Fruit fly (Drosophila melanogaster) whole organism, embryonic: ENCODE data around the gene CG14915.

ENCODE experiments used
- Antp ChIP-seq: fragments of 200-800 bp; sonication (Bioruptor generic); optimal IDR thresholded peaks from 3 replicates; lab custom pipeline; 2016; ENCODE audit warnings: missing biosample characterization, missing genetic modification characterization
- CG10366 ChIP-seq: fragments of 200-800 bp; sonication (Bioruptor generic); IDR thresholded peaks from 2 replicates; pipeline ENCODE4 v1.3.6; 2022; ENCODE audit warnings: missing biosample characterization, missing genetic modification characterization
- CG11247 ChIP-seq: fragments of 200-800 bp; sonication (Bioruptor generic); IDR thresholded peaks from 2 replicates; pipeline ENCODE4 v1.3.6; 2022; ENCODE audit warnings: missing biosample characterization, missing genetic modification characterization
- CG11696 ChIP-seq: fragments of 200-800 bp; sonication (Bioruptor generic); IDR thresholded peaks from 2 replicates; pipeline ENCODE4 v1.3.6; 2022; ENCODE audit warnings: missing biosample characterization, missing genetic modification characterization
- CG12659 ChIP-seq: fragments of 200-800 bp; sonication (Bioruptor generic); optimal IDR thresholded peaks from 3 replicates; lab custom pipeline; 2017; ENCODE audit warnings: mild to moderate bottlenecking, missing biosample characterization, missing genetic modification reagents, missing genetic modification characterization
- CG12744 ChIP-seq: fragments of 200-800 bp; sonication (Bioruptor generic); optimal IDR thresholded peaks from 2 replicates; lab custom pipeline; 2016; ENCODE audit warnings: missing biosample characterization, missing genetic modification characterization
- CG14050 ChIP-seq: fragments of 200-800 bp; sonication (Bioruptor generic); IDR thresholded peaks from 3 replicates; pipeline ENCODE4 v1.3.6; 2022; ENCODE audit warnings: missing biosample characterization, missing genetic modification characterization
- CG14441 ChIP-seq: fragments of 200-800 bp; sonication (Bioruptor generic); IDR thresholded peaks from 2 replicates; pipeline ENCODE4 v1.3.6; 2022; ENCODE audit warnings: missing biosample characterization, missing genetic modification characterization
- CG14965 ChIP-seq: fragments of 200-800 bp; sonication (Bioruptor generic); optimal IDR thresholded peaks from 2 replicates; lab custom pipeline; 2016; ENCODE audit warnings: missing biosample characterization, missing genetic modification characterization, borderline replicate concordance
- CG15269 ChIP-seq: fragments of 200-800 bp; sonication (Bioruptor generic); optimal IDR thresholded peaks from 2 replicates; lab custom pipeline; 2018; ENCODE audit warnings: missing biosample characterization, mild to moderate bottlenecking, missing genetic modification characterization, moderate library complexity
- CG1603 ChIP-seq: fragments of 200-800 bp; sonication (Bioruptor generic); optimal IDR thresholded peaks from 2 replicates; lab custom pipeline; 2019; ENCODE audit warnings: missing biosample characterization, mild to moderate bottlenecking, missing genetic modification characterization, moderate library complexity
- CG16815 ChIP-seq: fragments of 200-800 bp; sonication (Bioruptor generic); optimal IDR thresholded peaks from 3 replicates; lab custom pipeline; 2017; ENCODE audit warnings: missing biosample characterization, mild to moderate bottlenecking, missing genetic modification characterization
- CG31388 ChIP-seq: fragments of 200-800 bp; sonication (Bioruptor generic); optimal IDR thresholded peaks from 2 replicates; lab custom pipeline; 2016; ENCODE audit warnings: missing biosample characterization, missing genetic modification characterization
- CG31441 ChIP-seq: fragments of 200-800 bp; sonication (Bioruptor generic); IDR thresholded peaks from 2 replicates; pipeline ENCODE4 v1.3.6; 2022; ENCODE audit warnings: missing biosample characterization, missing genetic modification characterization
- CG34422 ChIP-seq: fragments of 200-800 bp; sonication (Bioruptor generic); IDR thresholded peaks from 3 replicates; pipeline ENCODE4 v1.3.6; 2022; ENCODE audit warnings: missing biosample characterization, missing genetic modification characterization
- CG3995 ChIP-seq: fragments of 200-800 bp; sonication (Bioruptor generic); optimal IDR thresholded peaks from 3 replicates; lab custom pipeline; 2016; ENCODE audit warnings: missing biosample characterization, missing genetic modification characterization
- CG4707 ChIP-seq: fragments of 200-800 bp; sonication (Bioruptor generic); optimal IDR thresholded peaks from 2 replicates; lab custom pipeline; 2018; ENCODE audit warnings: missing biosample characterization, mild to moderate bottlenecking, missing genetic modification characterization, moderate library complexity
- CG6689 ChIP-seq: fragments of 200-800 bp; sonication (Bioruptor generic); IDR thresholded peaks from 2 replicates; pipeline ENCODE4 v1.3.6; 2022; ENCODE audit warnings: missing biosample characterization, missing genetic modification characterization
- CG7357 ChIP-seq: fragments of 200-800 bp; sonication (Bioruptor generic); IDR thresholded peaks from 3 replicates; pipeline ENCODE4 v1.3.6; 2022; ENCODE audit warnings: missing biosample characterization, missing genetic modification characterization
- CG9797 ChIP-seq: fragments of 200-800 bp; sonication (Bioruptor generic); optimal IDR thresholded peaks from 3 replicates; lab custom pipeline; 2018; ENCODE audit warnings: missing biosample characterization, mild to moderate bottlenecking, missing genetic modification characterization
- D19A ChIP-seq: fragments of 200-800 bp; optimal IDR thresholded peaks from 3 replicates; lab custom pipeline; 2019; ENCODE audit warnings: missing biosample characterization, mild to moderate bottlenecking, missing genetic modification characterization, moderate library complexity
- Deaf1 ChIP-seq: fragments of 200-800 bp; optimal IDR thresholded peaks from 3 replicates; lab custom pipeline; 2019; ENCODE audit warnings: missing biosample characterization, mild to moderate bottlenecking, missing genetic modification characterization, moderate library complexity
- Dp ChIP-seq: fragments of 200-800 bp; sonication (Bioruptor generic); optimal IDR thresholded peaks from 2 replicates; lab custom pipeline; 2018; ENCODE audit warnings: missing biosample characterization, mild to moderate bottlenecking, missing genetic modification characterization, moderate library complexity
- Drgx ChIP-seq: fragments of 200-800 bp; sonication (Bioruptor generic); IDR thresholded peaks from 2 replicates; pipeline ENCODE4 v1.3.6; 2022; ENCODE audit warnings: missing biosample characterization, missing genetic modification characterization
- Hand ChIP-seq: fragments of 200-800 bp; sonication (Bioruptor generic); optimal IDR thresholded peaks from 2 replicates; lab custom pipeline; 2017; ENCODE audit warnings: mild to moderate bottlenecking, missing biosample characterization, missing genetic modification reagents, missing genetic modification characterization
- Hmx ChIP-seq: fragments of 200-800 bp; sonication (Bioruptor generic); optimal IDR thresholded peaks from 2 replicates; lab custom pipeline; 2016; ENCODE audit warnings: missing biosample characterization, missing genetic modification characterization
- MBD-R2 ChIP-seq: fragments of 200-800 bp; sonication (Bioruptor generic); IDR thresholded peaks from 2 replicates; pipeline ENCODE4 v1.3.6; 2022; ENCODE audit warnings: missing biosample characterization, missing genetic modification characterization
- NK7.1 ChIP-seq: fragments of 200-800 bp; sonication (Bioruptor generic); optimal IDR thresholded peaks from 3 replicates; lab custom pipeline; 2016; ENCODE audit warnings: missing biosample characterization, missing genetic modification characterization
- Sry-β ChIP-seq: fragments of 200-800 bp; sonication (Bioruptor generic); optimal IDR thresholded peaks from 2 replicates; lab custom pipeline; 2018; ENCODE audit warnings: missing biosample characterization, mild to moderate bottlenecking, missing genetic modification characterization, moderate library complexity
- Taf1 ChIP-seq: fragments of 200-800 bp; sonication (Bioruptor generic); IDR thresholded peaks from 2 replicates; pipeline ENCODE4 v1.3.6; 2022; ENCODE audit warnings: missing biosample characterization, missing genetic modification characterization
- YL-1 ChIP-seq: fragments of 200-800 bp; sonication (Bioruptor generic); optimal IDR thresholded peaks from 3 replicates; lab custom pipeline; 2017; ENCODE audit warnings: missing biosample characterization, mild to moderate bottlenecking, missing genetic modification characterization
- aop ChIP-seq: fragments of 200-800 bp; sonication (Bioruptor generic); IDR thresholded peaks from 2 replicates; pipeline ENCODE4 v1.3.6; 2022; ENCODE audit warnings: missing biosample characterization, missing genetic modification characterization
- ase ChIP-seq: fragments of 200-800 bp; sonication (Bioruptor generic); IDR thresholded peaks from 3 replicates; pipeline ENCODE4 v1.3.6; 2022; ENCODE audit warnings: missing biosample characterization, missing genetic modification characterization
- dm ChIP-seq: fragments of 200-800 bp; sonication (Bioruptor generic); optimal IDR thresholded peaks from 3 replicates; lab custom pipeline; 2016; ENCODE audit warnings: missing biosample characterization, missing genetic modification characterization
- en ChIP-seq: fragments of 200-800 bp; sonication (Bioruptor generic); optimal IDR thresholded peaks from 2 replicates; lab custom pipeline; 2016; ENCODE audit warnings: missing biosample characterization, missing genetic modification characterization
- esg ChIP-seq: fragments of 200-800 bp; sonication (Bioruptor generic); conservative IDR thresholded peaks from 2 replicates; pipeline ENCODE4 v1.3.6; 2022; ENCODE audit warnings: missing biosample characterization, missing genetic modification characterization
- eve ChIP-seq, 2 experiments: fragments of >200 bp; optimal IDR thresholded peaks; 2 replicates each; lab custom pipeline; 2017; ENCODE audit warnings: missing biosample characterization in 2 of 2, missing genetic modification characterization in 2 of 2
- gcm ChIP-seq: fragments of 200-800 bp; sonication (Bioruptor generic); optimal IDR thresholded peaks from 2 replicates; lab custom pipeline; 2019; ENCODE audit warnings: missing biosample characterization, mild to moderate bottlenecking, missing genetic modification characterization, moderate library complexity
- gro ChIP-seq: fragments of 200-800 bp; sonication (Bioruptor generic); optimal IDR thresholded peaks from 2 replicates; lab custom pipeline; 2016; ENCODE audit warnings: missing biosample characterization, missing genetic modification characterization
- lov ChIP-seq, 2 experiments: fragments of 200-800 bp in 1 of 2; fragments of >200 bp in 1 of 2; sonication (Bioruptor generic) in 1 of 2; IDR thresholded peaks in 1 of 2; optimal IDR thresholded peaks in 1 of 2; 2 replicates in 1 of 2; 3 replicates in 1 of 2; pipeline versions ENCODE4 v1.3.6 to Lab custom; 2017 to 2022; ENCODE audit warnings: missing biosample characterization in 1 of 2, missing genetic modification characterization in 1 of 2
- mld ChIP-seq: fragments of 200-800 bp; sonication (Bioruptor generic); IDR thresholded peaks from 3 replicates; pipeline ENCODE4 v1.3.6; 2022; ENCODE audit warnings: missing biosample characterization, missing genetic modification characterization; ENCODE audit not compliant: partially characterized antibody
- org-1 ChIP-seq: fragments of 200-800 bp; sonication (Bioruptor generic); optimal IDR thresholded peaks from 2 replicates; lab custom pipeline; 2017; ENCODE audit warnings: missing biosample characterization, missing genetic modification characterization
- otp ChIP-seq: fragments of 200-800 bp; sonication (Bioruptor generic); IDR thresholded peaks from 3 replicates; pipeline ENCODE4, ENCODE4 v1.3.6; 2022; ENCODE audit warnings: missing biosample characterization, missing genetic modification characterization
- ranshi ChIP-seq: fragments of 200-800 bp; sonication (Bioruptor generic); IDR thresholded peaks from 2 replicates; pipeline ENCODE4 v1.3.6; 2022; ENCODE audit warnings: missing biosample characterization, missing genetic modification characterization
- sc ChIP-seq, 3 experiments: fragments of >200 bp in 2 of 3; fragments of 200-800 bp in 1 of 3; sonication (Bioruptor generic) in 1 of 3; optimal IDR thresholded peaks; 2 replicates in 2 of 3; 3 replicates in 1 of 3; lab custom pipeline; 2017; ENCODE audit warnings: mild to moderate bottlenecking in 1 of 3, missing biosample characterization in 1 of 3, missing genetic modification characterization in 1 of 3, missing genetic modification reagents in 1 of 3
- sisA ChIP-seq: fragments of 200-800 bp; sonication (Bioruptor generic); IDR thresholded peaks from 2 replicates; pipeline ENCODE4 v1.3.6; 2022; ENCODE audit warnings: missing biosample characterization, missing genetic modification characterization
- slbo ChIP-seq: fragments of 200-800 bp; sonication (Bioruptor generic); IDR thresholded peaks from 2 replicates; pipeline ENCODE4 v1.3.6; 2022; ENCODE audit warnings: missing biosample characterization, missing genetic modification characterization
- tap ChIP-seq: fragments of 200-800 bp; optimal IDR thresholded peaks from 3 replicates; lab custom pipeline; 2019; ENCODE audit warnings: missing biosample characterization, mild to moderate bottlenecking, missing genetic modification characterization, moderate library complexity
- tna ChIP-seq: fragments of 200-800 bp; sonication (Bioruptor generic); IDR thresholded peaks from 2 replicates; pipeline ENCODE4 v1.3.6; 2022; ENCODE audit warnings: missing biosample characterization, missing genetic modification characterization; ENCODE audit not compliant: partially characterized antibody

Gene CG14915

DNA sequence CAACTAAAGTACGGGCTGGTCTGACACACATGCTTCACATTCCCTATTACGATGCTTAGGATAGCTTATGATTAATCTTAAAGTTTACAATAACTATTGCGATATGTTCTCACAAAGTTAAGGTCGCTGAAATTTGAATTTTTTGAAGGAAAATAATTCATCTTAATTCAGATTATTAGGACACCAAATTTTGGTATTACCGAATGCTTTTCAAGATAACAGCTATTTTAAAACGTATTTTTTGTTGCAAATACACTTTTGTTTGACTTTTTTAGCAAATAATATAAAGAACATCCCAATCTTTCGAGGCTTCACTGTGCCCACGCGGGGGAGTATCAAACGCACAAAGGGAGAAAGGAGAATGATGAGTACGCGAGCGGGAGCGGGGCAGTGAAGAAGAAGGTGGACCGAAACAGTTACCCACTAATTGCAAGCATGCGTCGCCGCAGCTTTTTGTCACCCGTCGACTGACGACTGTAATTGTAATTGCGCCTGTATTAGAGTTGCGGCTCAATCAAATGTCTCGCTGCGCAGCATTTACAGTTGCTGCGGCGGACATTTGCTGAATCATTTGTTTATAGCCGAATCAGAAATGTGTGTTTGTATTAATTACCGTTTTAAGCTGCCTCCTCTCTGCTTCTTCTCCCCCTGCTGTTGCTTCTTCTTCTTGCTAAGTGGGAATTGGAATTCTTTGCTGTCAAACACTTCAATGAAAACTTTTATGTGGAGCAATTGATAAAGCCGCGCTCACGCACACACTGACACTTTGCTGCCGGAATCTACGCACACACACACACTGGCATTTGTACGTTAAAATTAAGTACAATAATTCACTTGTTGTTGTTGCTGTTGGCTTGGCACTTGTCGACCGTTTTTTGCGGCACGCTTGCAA, 4.6 kb upstream of the CG14915 start (continued):
- TF ChIP-seq Sry-β (GFP tag; lab: Kevin White, UChicago) (no peak), YL-1 (GFP tag; lab: Kevin White, UChicago) (no peak), Hmx (no peak), ranshi (GFP tag; lab: Robert Waterston, UW) (no peak), CG16815 (GFP tag; lab: Kevin White, UChicago) (peak; percentile 31), CG15269 (tag; lab: Kevin White, UChicago) (no peak), slbo (peak; percentile 11; the same call in 1 of the 2 replicates), gro (GFP tag; lab: Kevin White, UChicago) (no peak), NK7.1 (GFP tag; lab: Kevin White, UChicago) (no peak), Antp (no peak), CG3995 (GFP tag; lab: Kevin White, UChicago) (no peak), D19A (tag; lab: Kevin White, UChicago) (no peak), aop (GFP tag; lab: Robert Waterston, UW) (no peak), CG31441 (GFP tag; lab: Robert Waterston, UW) (no peak), Dp (GFP tag; lab: Kevin White, UChicago) (no peak), CG4707 (GFP tag; lab: Kevin White, UChicago) (no peak), CG6689 (GFP tag; lab: Robert Waterston, UW) (no peak), CG14050 (GFP tag; lab: Robert Waterston, UW) (no peak), ase (GFP tag; lab: Robert Waterston, UW) (no peak), CG31388 (no peak), otp (GFP tag; lab: Robert Waterston, UW) (no peak), CG10366 (GFP tag; lab: Robert Waterston, UW) (no peak), en (GFP tag; lab: Kevin White, UChicago) (no peak), Hand (no peak), CG14441 (GFP tag; lab: Robert Waterston, UW) (no peak), CG14965 (no peak), MBD-R2 (GFP tag; lab: Robert Waterston, UW) (no peak), tna (GFP tag; lab: Robert Waterston, UW) (no peak), CG12744 (GFP tag; lab: Kevin White, UChicago) (no peak), CG1603 (no peak), dm (GFP tag; lab: Kevin White, UChicago) (no peak), CG11247 (GFP tag; lab: Robert Waterston, UW) (no peak), CG9797 (GFP tag; lab: Kevin White, UChicago) (no peak), Taf1 (GFP tag; lab: Robert Waterston, UW) (no peak), esg (no peak), org-1 (GFP tag; lab: Kevin White, UChicago) (no peak), Deaf1 (tag; lab: Kevin White, UChicago) (no peak), CG7357 (GFP tag; lab: Robert Waterston, UW) (no peak), Drgx (GFP tag; lab: Robert Waterston, UW) (peak; percentile 50; the same call in 1 of the 2 replicates), sisA (GFP tag; lab: Robert Waterston, UW) (peak; percentile 34; the same call in 1 of the 2 replicates), tap (tag; lab: Kevin White, UChicago) (no peak), eve (GFP tag; optimal IDR thresholded peaks at IDR 0.05; lab: Kevin White, UChicago) (no peak), CG34422 (GFP tag; lab: Robert Waterston, UW) (no peak), sc (optimal IDR thresholded peaks at IDR 0.05; lab: Kevin White, UChicago) (no peak), sc (GFP tag; optimal IDR thresholded peaks at IDR 0.05; lab: Kevin White, UChicago) (no peak), gcm (no peak), lov (optimal IDR thresholded peaks at IDR 0.05; lab: Kevin White, UChicago) (no peak), lov (GFP tag; IDR thresholded peaks at IDR 0.05; lab: Robert Waterston, UW) (no peak), CG12659 (no peak), CG11696 (0 out of 2 replicates have a peak, but pooled peaks have one; percentile 13), mld (no peak)
